Fruit fly (Drosophila melanogaster) whole organism, embryonic: ENCODE data around the gene Rnmt.

Experiments
- Abd-B ChIP-seq: fragments of 200-800 bp; sonication (Bioruptor generic); optimal IDR thresholded peaks from 2 replicates; lab custom pipeline; 2018; ENCODE audit warnings: missing biosample characterization, mild to moderate bottlenecking, missing genetic modification characterization, moderate library complexity
- Antp ChIP-seq: fragments of 200-800 bp; sonication (Bioruptor generic); optimal IDR thresholded peaks from 3 replicates; lab custom pipeline; 2016; ENCODE audit warnings: missing biosample characterization, missing genetic modification characterization
- Awh ChIP-seq: fragments of 200-800 bp; sonication (Bioruptor generic); IDR thresholded peaks from 2 replicates; pipeline ENCODE4, ENCODE4 v1.3.6; 2022; ENCODE audit warnings: missing biosample characterization, missing genetic modification characterization
- BEAF-32 ChIP-seq: fragments of 200-800 bp; sonication (Bioruptor generic); optimal IDR thresholded peaks from 3 replicates; lab custom pipeline; 2017; ENCODE audit warnings: missing biosample characterization, missing genetic modification characterization, mild to moderate bottlenecking, moderate library complexity, missing genetic modification reagents
- Blimp-1 ChIP-seq: fragments of 200-800 bp; sonication (Bioruptor generic); optimal IDR thresholded peaks from 3 replicates; lab custom pipeline; 2018; ENCODE audit warnings: missing biosample characterization, missing genetic modification characterization, mild to moderate bottlenecking, moderate library complexity, missing genetic modification reagents
- CG10147 ChIP-seq: fragments of 200-800 bp; sonication (Bioruptor generic); optimal IDR thresholded peaks from 2 replicates; lab custom pipeline; 2019; ENCODE audit warnings: missing biosample characterization, mild to moderate bottlenecking, missing genetic modification characterization, moderate library complexity
- CG12219 ChIP-seq: fragments of 200-800 bp; sonication (Bioruptor generic); optimal IDR thresholded peaks from 3 replicates; lab custom pipeline; 2018; ENCODE audit warnings: missing biosample characterization, mild to moderate bottlenecking, missing genetic modification characterization
- CG16815 ChIP-seq: fragments of 200-800 bp; sonication (Bioruptor generic); optimal IDR thresholded peaks from 3 replicates; lab custom pipeline; 2017; ENCODE audit warnings: missing biosample characterization, mild to moderate bottlenecking, missing genetic modification characterization
- CG2199 ChIP-seq: fragments of 200-800 bp; sonication (Bioruptor generic); IDR thresholded peaks from 3 replicates; pipeline ENCODE4 v1.3.6; 2022; ENCODE audit warnings: missing biosample characterization, missing genetic modification characterization
- CG2889 ChIP-seq: fragments of 200-800 bp; sonication (Bioruptor generic); IDR thresholded peaks from 3 replicates; pipeline ENCODE4 v1.3.6; 2022; ENCODE audit warnings: missing biosample characterization, missing genetic modification characterization
- CG33213 ChIP-seq: fragments of 200-800 bp; sonication (Bioruptor generic); optimal IDR thresholded peaks from 3 replicates; lab custom pipeline; 2016; ENCODE audit warnings: missing biosample characterization, missing genetic modification characterization
- CG4820 ChIP-seq: fragments of 200-800 bp; sonication (Bioruptor generic); optimal IDR thresholded peaks from 3 replicates; lab custom pipeline; 2016; ENCODE audit warnings: missing biosample characterization, missing genetic modification characterization
- CG4854 ChIP-seq: fragments of 200-800 bp; sonication (Bioruptor generic); optimal IDR thresholded peaks from 2 replicates; lab custom pipeline; 2016; ENCODE audit warnings: missing biosample characterization, missing genetic modification characterization, inconsistent platforms
- CG6791 ChIP-seq: fragments of 200-800 bp; sonication (Bioruptor generic); IDR thresholded peaks from 3 replicates; pipeline ENCODE4 v1.3.6; 2022; ENCODE audit warnings: missing biosample characterization, missing genetic modification characterization; ENCODE audit not compliant: partially characterized antibody
- CG7556 ChIP-seq: fragments of 200-800 bp; sonication (Bioruptor generic); optimal IDR thresholded peaks from 2 replicates; lab custom pipeline; 2017; ENCODE audit warnings: missing biosample characterization, mild to moderate bottlenecking, missing genetic modification characterization
- CG7963 ChIP-seq: fragments of 200-800 bp; sonication (Bioruptor generic); IDR thresholded peaks from 3 replicates; pipeline ENCODE4 v1.3.6; 2022; ENCODE audit warnings: missing biosample characterization, missing genetic modification characterization; ENCODE audit not compliant: partially characterized antibody
- CG9437 ChIP-seq: fragments of 200-800 bp; sonication (Bioruptor generic); optimal IDR thresholded peaks from 2 replicates; lab custom pipeline; 2018; ENCODE audit warnings: missing biosample characterization, mild to moderate bottlenecking, missing genetic modification characterization
- CkIIα-i1 ChIP-seq: fragments of 200-800 bp; sonication (Bioruptor generic); IDR thresholded peaks from 2 replicates; pipeline ENCODE4 v1.3.6; 2022; ENCODE audit warnings: missing biosample characterization, missing genetic modification characterization
- Dek ChIP-seq: fragments of 200-800 bp; sonication (Bioruptor generic); optimal IDR thresholded peaks from 3 replicates; lab custom pipeline; 2019; ENCODE audit warnings: missing biosample characterization, mild to moderate bottlenecking, missing genetic modification characterization, moderate library complexity
- Dp ChIP-seq: fragments of 200-800 bp; sonication (Bioruptor generic); optimal IDR thresholded peaks from 2 replicates; lab custom pipeline; 2018; ENCODE audit warnings: missing biosample characterization, mild to moderate bottlenecking, missing genetic modification characterization, moderate library complexity
- Dref ChIP-seq: fragments of 200-800 bp; sonication (Bioruptor generic); IDR thresholded peaks from 2 replicates; pipeline ENCODE4 v1.3.6; 2022; ENCODE audit warnings: missing biosample characterization, missing genetic modification characterization
- Mrtf ChIP-seq: fragments of 200-800 bp; sonication (Bioruptor generic); IDR thresholded peaks from 3 replicates; pipeline ENCODE4 v1.3.6; 2022; ENCODE audit warnings: missing biosample characterization, missing genetic modification characterization
- Neu2 ChIP-seq: fragments of 200-800 bp; sonication (Bioruptor generic); optimal IDR thresholded peaks from 3 replicates; lab custom pipeline; 2016; ENCODE audit warnings: missing biosample characterization, missing genetic modification characterization, borderline replicate concordance
- Optix ChIP-seq: fragments of 200-800 bp; sonication (Bioruptor generic); IDR thresholded peaks from 3 replicates; pipeline ENCODE4 v1.3.6; 2022; ENCODE audit warnings: missing biosample characterization, missing genetic modification characterization
- Pdp1 ChIP-seq, 2 experiments: fragments of 200-800 bp; sonication (Bioruptor generic); optimal IDR thresholded peaks; 3 replicates each; lab custom pipeline; 2016; ENCODE audit warnings: missing biosample characterization in 2 of 2, missing genetic modification characterization in 2 of 2, mild to moderate bottlenecking in 1 of 2, moderate library complexity in 1 of 2
- Sry-δ ChIP-seq: fragments of 200-800 bp; sonication (Bioruptor generic); optimal IDR thresholded peaks from 2 replicates; lab custom pipeline; 2016; ENCODE audit warnings: missing biosample characterization, missing genetic modification characterization
- ato ChIP-seq: fragments of 200-800 bp; sonication (Bioruptor generic); IDR thresholded peaks from 2 replicates; pipeline ENCODE4 v1.3.6; 2022; ENCODE audit warnings: missing biosample characterization, missing genetic modification characterization; ENCODE audit not compliant: partially characterized antibody
- fd96Cb ChIP-seq: fragments of 200-800 bp; sonication (Bioruptor generic); optimal IDR thresholded peaks from 2 replicates; lab custom pipeline; 2018; ENCODE audit warnings: missing biosample characterization, mild to moderate bottlenecking, missing genetic modification characterization, moderate library complexity
- hbn ChIP-seq: fragments of 200-800 bp; sonication (Bioruptor generic); IDR thresholded peaks from 2 replicates; pipeline ENCODE4 v1.3.6; 2022; ENCODE audit warnings: missing biosample characterization, missing genetic modification characterization; ENCODE audit not compliant: partially characterized antibody
- knrl ChIP-seq: fragments of 200-800 bp; sonication (Bioruptor generic); IDR thresholded peaks from 3 replicates; pipeline ENCODE4 v1.3.6; 2022; ENCODE audit warnings: missing biosample characterization, missing genetic modification characterization; ENCODE audit not compliant: partially characterized antibody
- lola ChIP-seq, 3 experiments: fragments of >200 bp in 2 of 3; fragments of 200-800 bp in 1 of 3; sonication (Bioruptor generic) in 1 of 3; optimal IDR thresholded peaks; 2 replicates each; lab custom pipeline; 2017 to 2019; ENCODE audit warnings: missing biosample characterization in 3 of 3, missing genetic modification characterization in 3 of 3, mild to moderate bottlenecking in 1 of 3, moderate library complexity in 1 of 3
- mld ChIP-seq: fragments of 200-800 bp; sonication (Bioruptor generic); IDR thresholded peaks from 3 replicates; pipeline ENCODE4 v1.3.6; 2022; ENCODE audit warnings: missing biosample characterization, missing genetic modification characterization; ENCODE audit not compliant: partially characterized antibody
- nerfin-1 ChIP-seq: fragments of 200-800 bp; sonication (Bioruptor generic); optimal IDR thresholded peaks from 3 replicates; lab custom pipeline; 2019; ENCODE audit warnings: missing biosample characterization, mild to moderate bottlenecking, missing genetic modification characterization, moderate library complexity
- nom ChIP-seq: fragments of 200-800 bp; sonication (Bioruptor generic); optimal IDR thresholded peaks from 2 replicates; lab custom pipeline; 2017; ENCODE audit warnings: missing biosample characterization, missing genetic modification characterization, mild to moderate bottlenecking, moderate library complexity, missing genetic modification reagents
- oc ChIP-seq: fragments of 200-800 bp; sonication (Bioruptor generic); optimal IDR thresholded peaks from 2 replicates; lab custom pipeline; 2018; ENCODE audit warnings: missing biosample characterization, mild to moderate bottlenecking, missing genetic modification characterization, moderate library complexity
- repo ChIP-seq: fragments of 200-800 bp; sonication (Bioruptor generic); optimal IDR thresholded peaks from 2 replicates; lab custom pipeline; 2016; ENCODE audit warnings: missing biosample characterization, missing genetic modification characterization
- row ChIP-seq: fragments of 200-800 bp; sonication (Bioruptor generic); IDR thresholded peaks from 3 replicates; pipeline ENCODE4 v1.3.6; 2022; ENCODE audit warnings: missing biosample characterization, missing genetic modification characterization
- sens-2 ChIP-seq: fragments of 200-800 bp; sonication (Bioruptor generic); IDR thresholded peaks from 2 replicates; pipeline ENCODE4 v1.3.6; 2022; ENCODE audit warnings: missing biosample characterization, missing genetic modification characterization
- seq ChIP-seq: fragments of 200-800 bp; sonication (Bioruptor generic); IDR thresholded peaks from 2 replicates; pipeline ENCODE4 v1.3.6; 2022; ENCODE audit warnings: missing biosample characterization, missing genetic modification characterization
- stwl ChIP-seq: fragments of 200-800 bp; sonication (Bioruptor generic); optimal IDR thresholded peaks from 3 replicates; lab custom pipeline; 2018; ENCODE audit warnings: missing biosample characterization, mild to moderate bottlenecking, missing genetic modification characterization, moderate library complexity
- tio ChIP-seq: fragments of 200-800 bp; sonication (Bioruptor generic); optimal IDR thresholded peaks from 2 replicates; lab custom pipeline; 2017; ENCODE audit warnings: missing biosample characterization, missing genetic modification characterization, inconsistent platforms
- tll ChIP-seq, 2 experiments: fragments of 200-800 bp in 1 of 2; fragments of >200 bp in 1 of 2; sonication (Bioruptor generic) in 1 of 2; optimal IDR thresholded peaks; 2 replicates each; lab custom pipeline; 2017 to 2019; ENCODE audit warnings: missing biosample characterization in 2 of 2, missing genetic modification characterization in 2 of 2, mild to moderate bottlenecking in 1 of 2, moderate library complexity in 1 of 2
- tna ChIP-seq: fragments of 200-800 bp; sonication (Bioruptor generic); IDR thresholded peaks from 2 replicates; pipeline ENCODE4 v1.3.6; 2022; ENCODE audit warnings: missing biosample characterization, missing genetic modification characterization; ENCODE audit not compliant: partially characterized antibody
- tx ChIP-seq: fragments of 200-800 bp; sonication (Bioruptor generic); optimal IDR thresholded peaks from 2 replicates; lab custom pipeline; 2016; ENCODE audit warnings: missing biosample characterization, missing genetic modification characterization
- vvl ChIP-seq: fragments of 200-800 bp; sonication (Bioruptor generic); IDR thresholded peaks from 2 replicates; pipeline ENCODE4 v1.3.6; 2022; ENCODE audit warnings: missing biosample characterization, missing genetic modification characterization
- zen ChIP-seq: fragments of 200-800 bp; sonication (Bioruptor generic); optimal IDR thresholded peaks from 3 replicates; lab custom pipeline; 2018; ENCODE audit warnings: missing biosample characterization, mild to moderate bottlenecking, missing genetic modification characterization, moderate library complexity

Rnmt gene

dm6 chr2L:15038339-15039308, 28.9 kb downstream of the Rnmt start, which contains the start of gene CIAPIN1 (continued):
- no peak for TF ChIP-seq CG16815 (GFP tag; lab: Kevin White, UChicago)
- no peak for TF ChIP-seq knrl
- no peak for TF ChIP-seq Optix (GFP tag; lab: Robert Waterston, UW)
- peak in 1 of 3 experiments; percentile 16 for TF ChIP-seq lola (GFP tag; optimal IDR thresholded peaks at IDR 0.05; lab: Kevin White, UChicago)
- peak; percentile 28 for TF ChIP-seq stwl (tag; lab: Kevin White, UChicago)
- TF ChIP-seq zen (tag; lab: Kevin White, UChicago): no peak
- TF ChIP-seq oc (tag; lab: Kevin White, UChicago): no peak
- TF ChIP-seq Dp (GFP tag; lab: Kevin White, UChicago): no peak
- no peak for TF ChIP-seq CG2889 (GFP tag; lab: Robert Waterston, UW)
- no peak for TF ChIP-seq Blimp-1 (GFP tag; lab: Kevin White, UChicago)
- TF ChIP-seq vvl (GFP tag; lab: Robert Waterston, UW): 0 out of 2 replicates have a peak, but pooled peaks have one; percentile 6
- no peak for TF ChIP-seq nerfin-1
- peak; percentile 70 for TF ChIP-seq Sry-δ (GFP tag; lab: Kevin White, UChicago)
- no peak for TF ChIP-seq CG33213 (GFP tag; lab: Kevin White, UChicago)
- TF ChIP-seq CG6791 (GFP tag; lab: Robert Waterston, UW): peak; percentile 67; the same call in 2 of the 3 replicates
- no peak for TF ChIP-seq Mrtf
- TF ChIP-seq CG12219 (GFP tag; lab: Kevin White, UChicago): no peak
- peak; percentile 78 for TF ChIP-seq Dref (GFP tag; lab: Robert Waterston, UW)
- TF ChIP-seq nom (GFP tag; lab: Kevin White, UChicago): no peak
- TF ChIP-seq fd96Cb (tag; lab: Kevin White, UChicago): no peak
- TF ChIP-seq CG9437 (GFP tag; lab: Kevin White, UChicago): no peak
- peak; percentile 46; the same call in 1 of the 3 replicates for TF ChIP-seq mld (GFP tag; lab: Robert Waterston, UW)
- no peak for TF ChIP-seq Neu2
- TF ChIP-seq CG4854 (GFP tag; lab: Kevin White, UChicago): no peak
- no peak for TF ChIP-seq seq (GFP tag; lab: Robert Waterston, UW)
- no peak for TF ChIP-seq Awh (GFP tag; lab: Robert Waterston, UW)
- no peak for TF ChIP-seq sens-2 (GFP tag; lab: Robert Waterston, UW)
- no peak for TF ChIP-seq Abd-B
- TF ChIP-seq CG7556 (GFP tag; lab: Kevin White, UChicago): no peak
- TF ChIP-seq repo (GFP tag; lab: Kevin White, UChicago): no peak
- no peak for TF ChIP-seq CG4820 (GFP tag; lab: Kevin White, UChicago)
- peak; percentile 40; the same call in 1 of the 3 replicates for TF ChIP-seq CG7963
- peak; percentile 22 for TF ChIP-seq tio (GFP tag; lab: Kevin White, UChicago)
- TF ChIP-seq CG2199 (GFP tag; lab: Robert Waterston, UW): no peak
- no peak for TF ChIP-seq Dek (tag; lab: Kevin White, UChicago)
- TF ChIP-seq ato (GFP tag; lab: Robert Waterston, UW): peak; percentile 62; the same call in 1 of the 2 replicates
- TF ChIP-seq tll (GFP tag; optimal IDR thresholded peaks at IDR 0.05; lab: Kevin White, UChicago): peak in 1 of 2 experiments; percentile 32
- TF ChIP-seq Pdp1 (GFP tag; optimal IDR thresholded peaks at IDR 0.05; lab: Kevin White, UChicago): peak in 1 of 2 experiments; percentile 28
- TF ChIP-seq tx (GFP tag; lab: Kevin White, UChicago): no peak
- TF ChIP-seq CG10147 (GFP tag; lab: Kevin White, UChicago): no peak
- no peak for TF ChIP-seq BEAF-32 (GFP tag; lab: Kevin White, UChicago)
- TF ChIP-seq CkIIα-i1 (GFP tag; lab: Robert Waterston, UW): no peak
- TF ChIP-seq Antp (GFP tag; lab: Kevin White, UChicago): no peak
- peak; percentile 55 for TF ChIP-seq hbn (GFP tag; lab: Robert Waterston, UW)
- peak; percentile 16 for TF ChIP-seq row (GFP tag; lab: Robert Waterston, UW)
- peak; percentile 63 for TF ChIP-seq tna (GFP tag; lab: Robert Waterston, UW)
